Worm (Caenorhabditis elegans): ENCODE results near the gene C39B10.1.
A peak's percentile ranks its signal among the peaks of the same experiment; 100 is the strongest.

Gene C39B10.1

ce11 chrX:10479108-10479738 is 15.8 kb upstream of the C39B10.1 start:
- TF ChIP-seq ceh-16 (tag; optimal IDR thresholded peaks at IDR 0.05) (no peak), mdl-1 (tag; optimal IDR thresholded peaks at IDR 0.05) (no peak), pqm-1 (tag; optimal IDR thresholded peaks at IDR 0.05) (peak; percentile 64), nhr-12 (tag; optimal IDR thresholded peaks at IDR 0.05) (no peak), fkh-10 (GFP tag; optimal IDR thresholded peaks at IDR 0.05) (no peak), aly-2 (tag; optimal IDR thresholded peaks at IDR 0.05) (no peak), mml-1 (tag; optimal IDR thresholded peaks at IDR 0.05) (no peak), elt-3 (tag; optimal IDR thresholded peaks at IDR 0.05) (no peak), daf-12 (tag; optimal IDR thresholded peaks at IDR 0.05) (no peak), R02D3.7 (tag; optimal IDR thresholded peaks at IDR 0.05) (no peak), ztf-11 (tag; optimal IDR thresholded peaks at IDR 0.05) (no peak), jun-1 (tag; optimal IDR thresholded peaks at IDR 0.05) (peak; percentile 48)

- TF ChIP-seq elt-3 (tag; optimal IDR thresholded peaks at IDR 0.05): no peak
- TF ChIP-seq jun-1 (tag; optimal IDR thresholded peaks at IDR 0.05): peak; percentile 70
- no peak for TF ChIP-seq fkh-10 (GFP tag; optimal IDR thresholded peaks at IDR 0.05)
- TF ChIP-seq ceh-28 (tag; optimal IDR thresholded peaks at IDR 0.05): no peak
- peak; percentile 65 for TF ChIP-seq pha-4 (tag; optimal IDR thresholded peaks at IDR 0.05)
- TF ChIP-seq pqm-1 (tag; optimal IDR thresholded peaks at IDR 0.05): peak; percentile 93
These were observed 13.9 kb upstream of the C39B10.1 start for ce11 chrX:10477172-10477985.

ce11 chrX:10476573-10476972 is 13.1 kb upstream of the C39B10.1 start, which contains the start of gene C39B10.7:
Gene C39B10.7, plus strand, starts transcription at chrX:10476873.
- TF ChIP-seq R02D3.7 (tag; optimal IDR thresholded peaks at IDR 0.05) (no peak), skn-1 (tag; optimal IDR thresholded peaks at IDR 0.05) (no peak), ztf-11 (tag; optimal IDR thresholded peaks at IDR 0.05) (no peak), elt-2 (tag; optimal IDR thresholded peaks at IDR 0.05) (no peak)

ce11 chrX:10474998-10475577 is 11.6 kb upstream of the C39B10.1 start, which contains the start of gene elt-4:
Gene elt-4, plus strand, starts transcription at chrX:10475527.
- TF ChIP-seq pqm-1 (tag; optimal IDR thresholded peaks at IDR 0.05): peak; percentile 57
- TF ChIP-seq sea-2 (GFP tag; optimal IDR thresholded peaks at IDR 0.05): no peak
- TF ChIP-seq ztf-11 (tag; optimal IDR thresholded peaks at IDR 0.05): no peak

ce11 chrX:10462391-10462790 is 1.1 kb downstream of the C39B10.1 start:
- TF ChIP-seq nhr-76 (tag; optimal IDR thresholded peaks at IDR 0.05) (no peak), ceh-16 (tag; optimal IDR thresholded peaks at IDR 0.05) (no peak), ceh-82 (tag; optimal IDR thresholded peaks at IDR 0.05) (no peak), ama-1 (optimal IDR thresholded peaks at IDR 0.05) (no peak), elt-3 (tag; optimal IDR thresholded peaks at IDR 0.05) (no peak), elt-1 (tag; optimal IDR thresholded peaks at IDR 0.05) (no peak), skn-1 (tag; optimal IDR thresholded peaks at IDR 0.05) (no peak), nfya-1 (tag; optimal IDR thresholded peaks at IDR 0.05; ENCODE audit: insufficient read depth) (no peak), snpc-4 (tag; optimal IDR thresholded peaks at IDR 0.05) (no peak), ceh-28 (tag; optimal IDR thresholded peaks at IDR 0.05) (no peak), mml-1 (tag; optimal IDR thresholded peaks at IDR 0.05) (no peak), nhr-77 (tag; optimal IDR thresholded peaks at IDR 0.05) (no peak), nhr-43 (tag; optimal IDR thresholded peaks at IDR 0.05; ENCODE audit: poor library complexity, severe bottlenecking) (no peak), nhr-23 (tag; optimal IDR thresholded peaks at IDR 0.05) (no peak), nhr-28 (tag; optimal IDR thresholded peaks at IDR 0.05) (no peak), nhr-237 (tag; optimal IDR thresholded peaks at IDR 0.05) (no peak), zag-1 (tag; optimal IDR thresholded peaks at IDR 0.05) (no peak)

ce11 chrX:10453960-10454359 is 9.5 kb downstream of the C39B10.1 start, which contains the start of gene lgc-41:
Gene lgc-41, plus strand, starts transcription at chrX:10454260.
- no peak for TF ChIP-seq ceh-9 (tag; optimal IDR thresholded peaks at IDR 0.05)
- no peak for TF ChIP-seq fkh-10 (GFP tag; optimal IDR thresholded peaks at IDR 0.05)
- no peak for TF ChIP-seq egl-5 (tag; optimal IDR thresholded peaks at IDR 0.05)
- no peak for TF ChIP-seq R02D3.7 (tag; optimal IDR thresholded peaks at IDR 0.05)
- no peak for TF ChIP-seq mdl-1 (tag; optimal IDR thresholded peaks at IDR 0.05)
- TF ChIP-seq aly-2 (tag; optimal IDR thresholded peaks at IDR 0.05): no peak
- no peak for TF ChIP-seq egl-27 (tag; optimal IDR thresholded peaks at IDR 0.05)
- TF ChIP-seq fos-1 (tag; optimal IDR thresholded peaks at IDR 0.05): no peak
- TF ChIP-seq pqm-1 (tag; optimal IDR thresholded peaks at IDR 0.05): no peak
- no peak for TF ChIP-seq pha-4 (tag; optimal IDR thresholded peaks at IDR 0.05)
- TF ChIP-seq unc-39 (tag; optimal IDR thresholded peaks at IDR 0.05): no peak
- TF ChIP-seq ztf-4 (tag; optimal IDR thresholded peaks at IDR 0.05): no peak
- no peak for TF ChIP-seq unc-62 (GFP tag; optimal IDR thresholded peaks at IDR 0.05)
